Worm (Caenorhabditis elegans): Measurements from ENCODE around the gene mul-1.

Gene mul-1

DNA sequence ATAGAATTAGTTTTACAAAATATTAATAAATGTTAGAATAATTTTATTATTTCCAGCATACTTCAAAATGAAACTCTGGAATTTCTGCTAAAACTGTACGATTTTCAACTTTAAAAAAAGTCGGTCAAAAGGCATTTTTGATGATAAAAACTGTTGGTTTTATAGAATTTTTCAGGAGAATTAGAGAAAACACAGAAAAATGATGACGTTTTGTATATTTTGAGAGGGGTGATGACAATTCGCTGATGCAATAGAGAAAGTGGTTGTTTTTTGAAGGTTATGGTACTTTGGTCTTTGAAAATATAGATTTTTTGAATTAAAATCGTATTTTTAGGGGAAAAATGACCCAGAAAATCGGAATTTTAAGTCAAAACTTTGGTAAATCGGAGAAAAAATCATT, 37.9 kb downstream of the mul-1 start:
- TF ChIP-seq ztf-29 (GFP tag; IDR thresholded peaks at IDR 0.05) (no peak), ztf-23 (GFP tag; IDR thresholded peaks at IDR 0.05) (no peak), klf-2 (GFP tag; conservative IDR thresholded peaks at IDR 0.05) (no peak), tab-1 (GFP tag; IDR thresholded peaks at IDR 0.05) (no peak), T22C8.4 (GFP tag; IDR thresholded peaks at IDR 0.05) (no peak), ref-1 (GFP tag; conservative IDR thresholded peaks at IDR 0.05) (no peak), med-1 (GFP tag; optimal IDR thresholded peaks at IDR 0.05; ENCODE audit: insufficient read depth) (no peak), flt-1 (GFP tag; IDR thresholded peaks at IDR 0.05) (no peak), cog-1 (tag; optimal IDR thresholded peaks at IDR 0.05) (no peak)

DNA sequence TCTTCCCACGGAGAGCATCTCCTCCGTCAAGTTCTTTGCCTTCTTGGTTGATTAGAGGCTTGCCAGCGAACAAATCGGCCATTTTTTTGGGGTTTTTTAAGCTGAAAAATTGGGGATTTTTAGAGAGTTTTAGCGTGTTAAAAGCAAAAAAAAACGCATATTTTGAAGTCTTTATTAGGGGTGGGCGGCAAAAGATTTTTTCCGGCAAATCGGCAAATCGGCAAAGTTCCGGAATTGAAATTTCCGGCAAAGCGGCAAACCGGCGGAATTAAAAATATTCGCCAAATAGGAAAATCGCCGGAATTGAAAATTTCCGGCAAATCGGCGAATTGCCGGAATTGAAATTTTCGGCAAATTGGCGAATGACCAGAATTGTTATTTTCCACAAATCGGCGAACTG, 38.9 kb downstream of the mul-1 start, which contains the start of gene C35B1.5:
Gene C35B1.5 (minus strand): TSS at position 101 of the 400 bp plus-strand sequence.
- no peak for TF ChIP-seq ztf-23 (GFP tag; IDR thresholded peaks at IDR 0.05)
- TF ChIP-seq ztf-29 (GFP tag; IDR thresholded peaks at IDR 0.05): no peak
- no peak for TF ChIP-seq ref-1 (GFP tag; conservative IDR thresholded peaks at IDR 0.05)

DNA sequence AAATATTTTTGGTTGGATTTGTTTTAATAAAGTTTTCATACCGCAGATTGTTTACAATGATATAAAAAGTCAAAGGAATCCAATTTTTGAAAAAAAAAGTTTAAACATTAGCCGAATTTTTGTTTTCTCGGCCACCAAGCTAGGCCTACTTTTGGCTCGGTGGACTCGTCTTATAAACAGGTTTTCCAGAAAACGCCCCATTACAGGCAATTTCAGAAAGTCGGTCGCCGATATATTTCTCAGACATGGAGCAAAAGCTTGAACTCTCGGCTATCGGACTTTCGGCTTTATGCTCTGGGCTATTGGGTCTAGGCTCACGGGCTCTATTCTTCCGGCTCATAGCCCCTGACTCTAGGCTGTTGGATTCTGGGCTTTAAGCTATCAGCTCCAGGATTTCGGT, 39.9 kb downstream of the mul-1 start:
- TF ChIP-seq ref-1 (GFP tag; conservative IDR thresholded peaks at IDR 0.05) (no peak), klf-2 (GFP tag; conservative IDR thresholded peaks at IDR 0.05) (no peak), flt-1 (GFP tag; IDR thresholded peaks at IDR 0.05) (no peak)

DNA sequence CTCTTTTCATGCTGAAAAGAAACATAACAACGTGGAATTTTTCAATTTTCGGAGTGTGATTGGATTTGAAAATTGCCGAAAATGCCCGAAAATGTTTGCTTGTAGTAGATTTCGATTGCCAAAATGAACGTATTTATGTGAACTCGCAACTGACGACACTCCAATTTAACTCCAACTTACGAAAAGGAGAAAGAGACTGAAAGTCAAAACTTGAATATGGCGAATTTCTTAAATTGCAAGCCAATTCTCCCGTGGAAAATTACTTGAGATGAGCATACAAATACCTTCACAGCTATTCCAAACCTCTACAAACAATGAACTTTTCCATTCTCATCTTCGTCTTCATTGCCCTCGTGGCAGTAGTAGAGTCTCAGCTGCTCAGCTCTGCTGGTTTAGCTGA, 40.4 kb downstream of the mul-1 start:
- TF ChIP-seq ref-1 (GFP tag; conservative IDR thresholded peaks at IDR 0.05) (no peak), ztf-23 (GFP tag; IDR thresholded peaks at IDR 0.05) (no peak), flt-1 (GFP tag; IDR thresholded peaks at IDR 0.05) (no peak), med-1 (GFP tag; optimal IDR thresholded peaks at IDR 0.05; ENCODE audit: insufficient read depth) (no peak), klf-2 (GFP tag; conservative IDR thresholded peaks at IDR 0.05) (no peak), cog-1 (tag; optimal IDR thresholded peaks at IDR 0.05) (no peak), tab-1 (GFP tag; IDR thresholded peaks at IDR 0.05) (no peak), ztf-29 (GFP tag; IDR thresholded peaks at IDR 0.05) (no peak), T22C8.4 (GFP tag; IDR thresholded peaks at IDR 0.05) (no peak)

DNA sequence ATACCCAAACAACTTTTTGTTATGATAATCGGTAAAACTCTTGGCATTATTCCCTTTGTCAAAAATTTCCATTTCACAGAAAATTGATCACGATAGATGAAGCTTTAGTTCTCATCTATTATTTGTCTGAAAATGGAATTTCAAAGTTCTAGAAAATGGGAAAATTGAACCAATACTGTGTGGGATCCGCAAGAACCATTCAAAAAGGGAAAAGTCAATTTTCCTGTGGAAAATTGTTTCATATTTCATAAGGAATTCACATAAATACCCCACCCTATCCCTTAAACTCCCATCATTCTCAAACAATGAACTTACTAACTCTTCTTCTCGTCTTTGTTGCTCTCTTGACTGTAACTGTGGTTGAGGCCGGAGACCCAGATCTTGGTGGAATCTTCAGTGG, 42.1 kb downstream of the mul-1 start, which contains the start of the genes C35B1.9 and C35B1.3:
Gene C35B1.9 (minus strand): TSS at position 101 of the 400 bp plus-strand sequence.
Gene C35B1.3 (plus strand): TSS at position 306 of the 400 bp plus-strand sequence.
- TF ChIP-seq klf-2 (GFP tag; conservative IDR thresholded peaks at IDR 0.05) (no peak), cog-1 (tag; optimal IDR thresholded peaks at IDR 0.05) (no peak), ztf-23 (GFP tag; IDR thresholded peaks at IDR 0.05) (no peak), med-1 (GFP tag; optimal IDR thresholded peaks at IDR 0.05; ENCODE audit: insufficient read depth) (no peak), ref-1 (GFP tag; conservative IDR thresholded peaks at IDR 0.05) (no peak), ztf-29 (GFP tag; IDR thresholded peaks at IDR 0.05) (no peak), flt-1 (GFP tag; IDR thresholded peaks at IDR 0.05) (no peak), tab-1 (GFP tag; IDR thresholded peaks at IDR 0.05) (no peak), T22C8.4 (GFP tag; IDR thresholded peaks at IDR 0.05) (no peak)

DNA sequence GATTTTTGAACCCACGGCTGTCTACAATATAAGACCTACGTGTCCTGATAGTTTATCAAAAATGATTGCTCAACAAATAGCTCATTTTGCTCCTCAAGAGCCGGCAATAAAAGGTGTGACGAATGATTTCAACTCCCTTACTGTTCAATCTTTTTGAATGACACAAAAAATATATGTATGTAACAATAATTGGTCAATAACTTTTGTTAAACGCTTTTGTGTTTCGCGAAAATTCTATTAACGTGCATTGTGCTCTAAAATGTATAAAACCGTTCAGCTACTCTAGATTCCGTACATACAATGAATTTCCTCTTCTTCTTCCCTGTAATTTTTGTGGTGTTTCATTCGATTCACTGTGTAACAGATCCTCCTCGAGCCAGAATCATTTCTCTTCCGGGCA, 43.5 kb downstream of the mul-1 start, which contains the start of gene C35B1.4:
Gene C35B1.4 (plus strand): TSS at position 301 of the 400 bp plus-strand sequence.
- TF ChIP-seq klf-2 (GFP tag; conservative IDR thresholded peaks at IDR 0.05): no peak
- TF ChIP-seq ztf-29 (GFP tag; IDR thresholded peaks at IDR 0.05): no peak
- TF ChIP-seq ref-1 (GFP tag; conservative IDR thresholded peaks at IDR 0.05): no peak
- no peak for TF ChIP-seq flt-1 (GFP tag; IDR thresholded peaks at IDR 0.05)
- no peak for TF ChIP-seq ztf-23 (GFP tag; IDR thresholded peaks at IDR 0.05)
- no peak for TF ChIP-seq T22C8.4 (GFP tag; IDR thresholded peaks at IDR 0.05)
- TF ChIP-seq tab-1 (GFP tag; IDR thresholded peaks at IDR 0.05): no peak
- no peak for TF ChIP-seq med-1 (GFP tag; optimal IDR thresholded peaks at IDR 0.05; ENCODE audit: insufficient read depth)
- TF ChIP-seq cog-1 (tag; optimal IDR thresholded peaks at IDR 0.05): no peak

DNA sequence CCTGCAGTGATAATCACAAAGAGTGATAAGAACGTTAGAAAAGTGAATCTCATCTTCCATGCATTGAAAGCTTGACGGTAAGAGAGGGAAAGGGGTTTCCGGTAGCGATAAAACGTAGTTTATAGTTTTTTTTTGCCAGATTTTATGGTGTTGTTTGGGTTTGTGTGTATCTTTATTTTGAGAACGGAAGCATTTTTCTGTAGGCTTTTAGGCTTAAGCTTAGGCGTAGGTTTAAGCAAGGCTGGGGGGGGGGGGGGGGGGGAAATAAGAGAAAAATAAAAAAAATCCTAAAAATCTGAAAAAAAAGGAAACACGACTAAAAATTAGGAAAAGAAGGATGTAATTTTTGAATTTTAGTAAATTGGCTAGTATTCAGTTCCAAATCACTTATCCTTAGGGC, 44.1 kb downstream of the mul-1 start, which contains the start of gene C35B1.8:
Gene C35B1.8 (minus strand): TSS at position 101 of the 400 bp plus-strand sequence.
- TF ChIP-seq ztf-23 (GFP tag; IDR thresholded peaks at IDR 0.05): no peak
- no peak for TF ChIP-seq flt-1 (GFP tag; IDR thresholded peaks at IDR 0.05)
- TF ChIP-seq T22C8.4 (GFP tag; IDR thresholded peaks at IDR 0.05): no peak
- TF ChIP-seq ref-1 (GFP tag; conservative IDR thresholded peaks at IDR 0.05): no peak
- TF ChIP-seq cog-1 (tag; optimal IDR thresholded peaks at IDR 0.05): no peak
- TF ChIP-seq tab-1 (GFP tag; IDR thresholded peaks at IDR 0.05): no peak
- TF ChIP-seq med-1 (GFP tag; optimal IDR thresholded peaks at IDR 0.05; ENCODE audit: insufficient read depth): no peak
- no peak for TF ChIP-seq ztf-29 (GFP tag; IDR thresholded peaks at IDR 0.05)
- no peak for TF ChIP-seq klf-2 (GFP tag; conservative IDR thresholded peaks at IDR 0.05)

DNA sequence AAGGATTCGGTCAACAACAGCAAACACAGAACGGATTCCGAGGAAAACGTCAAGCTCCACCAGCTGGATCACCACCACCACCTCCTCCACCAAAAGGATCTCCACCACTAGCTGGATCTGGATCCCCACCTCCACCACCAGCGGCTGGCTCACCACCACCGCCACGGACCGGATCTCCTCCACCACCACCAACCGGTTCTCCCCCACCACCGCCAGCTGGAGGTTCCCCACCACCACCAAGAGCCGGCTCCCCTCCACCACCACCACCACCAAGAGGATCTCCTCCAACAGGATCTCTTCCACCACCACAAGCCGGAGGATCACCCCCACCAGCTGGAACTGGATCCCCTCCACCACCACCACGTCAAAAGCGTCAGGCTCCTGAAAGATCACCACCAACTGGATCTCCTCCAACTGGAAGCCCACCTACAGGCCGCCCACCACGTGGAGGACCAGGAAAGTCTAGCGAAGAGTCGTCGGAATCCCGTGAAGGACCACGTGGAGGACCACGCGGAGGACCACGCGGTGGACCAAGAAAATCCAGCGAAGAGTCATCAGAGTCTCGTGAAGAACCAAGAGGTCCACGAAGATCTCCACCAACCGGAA, 46.2 kb downstream of the mul-1 start:
- TF ChIP-seq flt-1 (GFP tag; IDR thresholded peaks at IDR 0.05) (0 out of 2 replicates have a peak, but pooled peaks have one; percentile 26), ztf-29 (GFP tag; IDR thresholded peaks at IDR 0.05) (no peak), tab-1 (GFP tag; IDR thresholded peaks at IDR 0.05) (0 out of 2 replicates have a peak, but pooled peaks have one; percentile 38), cog-1 (tag; optimal IDR thresholded peaks at IDR 0.05) (no peak), med-1 (GFP tag; optimal IDR thresholded peaks at IDR 0.05; ENCODE audit: insufficient read depth) (no peak)

DNA sequence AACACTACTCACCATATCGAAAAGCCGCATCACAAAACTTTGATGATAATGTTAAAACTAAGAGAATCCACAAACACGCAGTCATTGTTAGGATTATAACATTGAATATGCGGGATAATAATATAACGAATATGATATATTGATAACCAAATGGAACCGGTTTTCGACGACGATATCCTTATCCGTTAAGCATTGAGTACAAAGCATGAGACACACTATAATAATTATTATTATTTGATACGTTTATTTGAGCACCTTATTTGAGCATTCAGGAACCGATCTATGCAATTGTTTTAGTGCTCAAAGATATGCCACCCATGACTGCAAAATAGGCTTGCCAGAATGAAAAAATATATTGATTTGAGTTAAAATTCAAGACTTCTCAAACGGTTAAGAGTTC, 48.4 kb downstream of the mul-1 start, which contains the start of gene W03D2.9:
Gene W03D2.9 (minus strand): TSS at position 101 of the 400 bp plus-strand sequence.
- no peak for TF ChIP-seq T22C8.4 (GFP tag; IDR thresholded peaks at IDR 0.05)
- no peak for TF ChIP-seq flt-1 (GFP tag; IDR thresholded peaks at IDR 0.05)
- TF ChIP-seq ref-1 (GFP tag; conservative IDR thresholded peaks at IDR 0.05): no peak
- TF ChIP-seq klf-2 (GFP tag; conservative IDR thresholded peaks at IDR 0.05): no peak
- no peak for TF ChIP-seq med-1 (GFP tag; optimal IDR thresholded peaks at IDR 0.05; ENCODE audit: insufficient read depth)
- TF ChIP-seq ztf-29 (GFP tag; IDR thresholded peaks at IDR 0.05): no peak
- no peak for TF ChIP-seq cog-1 (tag; optimal IDR thresholded peaks at IDR 0.05)
- no peak for TF ChIP-seq ztf-23 (GFP tag; IDR thresholded peaks at IDR 0.05)
- no peak for TF ChIP-seq tab-1 (GFP tag; IDR thresholded peaks at IDR 0.05)

DNA sequence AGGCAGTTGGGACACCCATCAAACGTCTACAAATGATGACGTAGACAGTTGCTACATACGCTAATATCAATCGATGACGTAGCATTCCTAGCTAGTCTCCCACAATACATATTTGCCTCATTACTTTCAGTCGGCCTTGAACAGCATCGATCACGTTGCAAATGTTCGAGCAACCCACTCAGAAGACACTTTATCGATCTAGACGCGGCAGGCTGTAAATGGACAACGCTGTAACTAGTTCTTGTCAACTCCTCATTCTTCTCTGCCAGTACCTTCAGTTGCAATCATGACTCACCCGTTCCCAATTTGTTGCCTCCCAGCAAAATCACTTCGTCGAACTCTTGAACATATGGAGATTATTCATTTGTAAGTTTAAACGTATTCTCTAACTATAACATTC, 50.9 kb downstream of the mul-1 start, which contains the start of gene pqn-75:
Gene pqn-75 (plus strand): TSS at position 301 of the 400 bp plus-strand sequence.
- no peak for TF ChIP-seq T22C8.4 (GFP tag; IDR thresholded peaks at IDR 0.05)
- TF ChIP-seq ztf-23 (GFP tag; IDR thresholded peaks at IDR 0.05): no peak
- no peak for TF ChIP-seq ref-1 (GFP tag; conservative IDR thresholded peaks at IDR 0.05)
- TF ChIP-seq ztf-29 (GFP tag; IDR thresholded peaks at IDR 0.05): no peak
